Worm (Caenorhabditis elegans): ENCODE results near the gene nyn-3.

ce11 chrII:6281002-6281401 is 11.4 kb downstream of the nyn-3 start, which contains the start of gene scly-1:
- TF ChIP-seq T22C8.4 (GFP tag; IDR thresholded peaks at IDR 0.05) (no peak), klf-2 (GFP tag; conservative IDR thresholded peaks at IDR 0.05) (no peak), ztf-29 (GFP tag; IDR thresholded peaks at IDR 0.05) (no peak), ztf-23 (GFP tag; IDR thresholded peaks at IDR 0.05) (no peak), flt-1 (GFP tag; IDR thresholded peaks at IDR 0.05) (no peak), ref-1 (GFP tag; conservative IDR thresholded peaks at IDR 0.05) (no peak)

Data from whole organism, midembryonic.